Fruit fly (Drosophila melanogaster) whole organism, embryonic: ENCODE data around the gene CG18810.

Source experiments
- Bgb ChIP-seq: fragments of 200-800 bp; sonication (Bioruptor generic); IDR thresholded peaks from 2 replicates; pipeline ENCODE4 v1.3.6; 2022; ENCODE audit warnings: missing biosample characterization, missing genetic modification characterization; ENCODE audit not compliant: partially characterized antibody
- BtbVII ChIP-seq: fragments of 200-800 bp; sonication (Bioruptor generic); optimal IDR thresholded peaks from 3 replicates; lab custom pipeline; 2017; ENCODE audit warnings: missing biosample characterization, mild to moderate bottlenecking, missing genetic modification characterization
- CG10274 ChIP-seq: fragments of 200-800 bp; sonication (Bioruptor generic); optimal IDR thresholded peaks from 3 replicates; lab custom pipeline; 2017; ENCODE audit warnings: missing biosample characterization, mild to moderate bottlenecking, missing genetic modification characterization
- CG10321 ChIP-seq: fragments of 200-800 bp; sonication (Bioruptor generic); IDR thresholded peaks from 2 replicates; pipeline ENCODE4 v1.3.6; 2022; ENCODE audit warnings: missing biosample characterization, missing genetic modification characterization
- CG11085 ChIP-seq: fragments of 200-800 bp; sonication (Bioruptor generic); IDR thresholded peaks from 2 replicates; pipeline ENCODE4 v1.3.6; 2022; ENCODE audit warnings: missing biosample characterization, missing genetic modification characterization
- CG11093 ChIP-seq: fragments of 200-800 bp; sonication (Bioruptor generic); IDR thresholded peaks from 3 replicates; pipeline ENCODE4 v1.3.6; 2022; ENCODE audit warnings: missing biosample characterization, missing genetic modification characterization
- CG12104 ChIP-seq: fragments of 200-800 bp; sonication (Bioruptor generic); optimal IDR thresholded peaks from 3 replicates; lab custom pipeline; 2016; ENCODE audit warnings: missing biosample characterization, missing genetic modification characterization
- CG14710 ChIP-seq: fragments of 200-800 bp; sonication (Bioruptor generic); optimal IDR thresholded peaks from 3 replicates; lab custom pipeline; 2019; ENCODE audit warnings: missing biosample characterization, mild to moderate bottlenecking, missing genetic modification characterization, moderate library complexity
- CG1603 ChIP-seq: fragments of 200-800 bp; sonication (Bioruptor generic); optimal IDR thresholded peaks from 2 replicates; lab custom pipeline; 2019; ENCODE audit warnings: missing biosample characterization, mild to moderate bottlenecking, missing genetic modification characterization, moderate library complexity
- CG1792 ChIP-seq: fragments of 200-800 bp; sonication (Bioruptor generic); optimal IDR thresholded peaks from 2 replicates; lab custom pipeline; 2016; ENCODE audit warnings: missing biosample characterization, missing genetic modification characterization
- CG1832 ChIP-seq: fragments of 200-800 bp; sonication (Bioruptor generic); optimal IDR thresholded peaks from 2 replicates; lab custom pipeline; 2017; ENCODE audit warnings: missing biosample characterization, mild to moderate bottlenecking, missing genetic modification characterization, inconsistent platforms
- CG18476 ChIP-seq: fragments of 200-800 bp; sonication (Bioruptor generic); optimal IDR thresholded peaks from 2 replicates; lab custom pipeline; 2016; ENCODE audit warnings: missing biosample characterization, mild to moderate bottlenecking, missing genetic modification characterization
- CG2889 ChIP-seq: fragments of 200-800 bp; sonication (Bioruptor generic); IDR thresholded peaks from 3 replicates; pipeline ENCODE4 v1.3.6; 2022; ENCODE audit warnings: missing biosample characterization, missing genetic modification characterization
- CG30403 ChIP-seq: fragments of 200-800 bp; sonication (Bioruptor generic); optimal IDR thresholded peaks from 3 replicates; lab custom pipeline; 2016; ENCODE audit warnings: missing biosample characterization, missing genetic modification characterization
- CG3726 ChIP-seq: fragments of 200-800 bp; sonication (Bioruptor generic); IDR thresholded peaks from 3 replicates; pipeline ENCODE4, ENCODE4 v1.3.6; 2022; ENCODE audit warnings: missing biosample characterization, missing genetic modification characterization
- CG7963 ChIP-seq: fragments of 200-800 bp; sonication (Bioruptor generic); IDR thresholded peaks from 3 replicates; pipeline ENCODE4 v1.3.6; 2022; ENCODE audit warnings: missing biosample characterization, missing genetic modification characterization; ENCODE audit not compliant: partially characterized antibody
- CG9817 ChIP-seq: fragments of 200-800 bp; sonication (Bioruptor generic); optimal IDR thresholded peaks from 2 replicates; lab custom pipeline; 2018; ENCODE audit warnings: missing biosample characterization, mild to moderate bottlenecking, missing genetic modification characterization, moderate library complexity
- CoRest ChIP-seq: fragments of 200-800 bp; sonication (Bioruptor generic); optimal IDR thresholded peaks from 3 replicates; lab custom pipeline; 2018; ENCODE audit warnings: missing biosample characterization, mild to moderate bottlenecking, missing genetic modification characterization, moderate library complexity
- Dip3 ChIP-seq: fragments of 200-800 bp; sonication (Bioruptor generic); optimal IDR thresholded peaks from 3 replicates; lab custom pipeline; 2016; ENCODE audit warnings: missing biosample characterization, missing genetic modification characterization
- Doc3 ChIP-seq: fragments of 200-800 bp; sonication (Bioruptor generic); IDR thresholded peaks from 3 replicates; pipeline ENCODE4 v1.3.6; 2022; ENCODE audit warnings: missing biosample characterization, missing genetic modification characterization; ENCODE audit not compliant: partially characterized antibody
- Dp ChIP-seq: fragments of 200-800 bp; sonication (Bioruptor generic); optimal IDR thresholded peaks from 2 replicates; lab custom pipeline; 2018; ENCODE audit warnings: missing biosample characterization, mild to moderate bottlenecking, missing genetic modification characterization, moderate library complexity
- Lhr ChIP-seq: fragments of 200-800 bp; sonication (Bioruptor generic); optimal IDR thresholded peaks from 3 replicates; lab custom pipeline; 2017; ENCODE audit warnings: mild to moderate bottlenecking, missing biosample characterization, missing genetic modification reagents, missing genetic modification characterization
- MESR4 ChIP-seq: fragments of 200-800 bp; sonication (Bioruptor generic); optimal IDR thresholded peaks from 2 replicates; lab custom pipeline; 2018; ENCODE audit warnings: missing biosample characterization, mild to moderate bottlenecking, missing genetic modification characterization, moderate library complexity
- Mad ChIP-seq: fragments of 200-800 bp; sonication (Bioruptor generic); optimal IDR thresholded peaks from 2 replicates; lab custom pipeline; 2016; ENCODE audit warnings: missing biosample characterization, missing genetic modification characterization
- Med ChIP-seq: fragments of 200-800 bp; sonication (Bioruptor generic); peaks from one replicate; lab custom pipeline; 2016; ENCODE audit warnings: missing biosample characterization, missing genetic modification characterization, mild to moderate bottlenecking, inconsistent platforms, moderate library complexity
- NFAT ChIP-seq: fragments of 200-800 bp; sonication (Bioruptor generic); IDR thresholded peaks from 2 replicates; pipeline ENCODE4 v1.3.6; 2022; ENCODE audit warnings: missing biosample characterization, missing genetic modification characterization
- Ptx1 ChIP-seq: fragments of 200-800 bp; sonication (Bioruptor generic); IDR thresholded peaks from 2 replicates; pipeline ENCODE4 v1.3.6; 2022; ENCODE audit warnings: missing biosample characterization, missing genetic modification characterization
- Rx ChIP-seq: fragments of 200-800 bp; sonication (Bioruptor generic); IDR thresholded peaks from 2 replicates; pipeline ENCODE4 v1.3.6; 2022; ENCODE audit warnings: missing biosample characterization, missing genetic modification characterization
- Scr ChIP-seq: fragments of 200-800 bp; sonication (Bioruptor generic); IDR thresholded peaks from 2 replicates; pipeline ENCODE4 v1.3.6; 2022; ENCODE audit warnings: missing biosample characterization, missing genetic modification characterization; ENCODE audit not compliant: partially characterized antibody
- amos ChIP-seq: fragments of 200-800 bp; sonication (Bioruptor generic); IDR thresholded peaks from 2 replicates; pipeline ENCODE4 v1.3.6; 2022; ENCODE audit warnings: missing biosample characterization, missing genetic modification characterization; ENCODE audit not compliant: partially characterized antibody
- bab2 ChIP-seq: fragments of 200-800 bp; sonication (Bioruptor generic); optimal IDR thresholded peaks from 2 replicates; lab custom pipeline; 2016; ENCODE audit warnings: missing biosample characterization, missing genetic modification characterization
- bbx ChIP-seq: fragments of 200-800 bp; sonication (Bioruptor generic); IDR thresholded peaks from 2 replicates; pipeline ENCODE4 v1.3.6; 2022; ENCODE audit warnings: missing biosample characterization, missing genetic modification characterization; ENCODE audit not compliant: partially characterized antibody
- en ChIP-seq: fragments of 200-800 bp; sonication (Bioruptor generic); optimal IDR thresholded peaks from 2 replicates; lab custom pipeline; 2016; ENCODE audit warnings: missing biosample characterization, missing genetic modification characterization
- esg ChIP-seq: fragments of 200-800 bp; sonication (Bioruptor generic); conservative IDR thresholded peaks from 2 replicates; pipeline ENCODE4 v1.3.6; 2022; ENCODE audit warnings: missing biosample characterization, missing genetic modification characterization
- gro ChIP-seq: fragments of 200-800 bp; sonication (Bioruptor generic); optimal IDR thresholded peaks from 2 replicates; lab custom pipeline; 2016; ENCODE audit warnings: missing biosample characterization, missing genetic modification characterization
- knrl ChIP-seq: fragments of 200-800 bp; sonication (Bioruptor generic); IDR thresholded peaks from 3 replicates; pipeline ENCODE4 v1.3.6; 2022; ENCODE audit warnings: missing biosample characterization, missing genetic modification characterization; ENCODE audit not compliant: partially characterized antibody
- mam ChIP-seq: fragments of 200-800 bp; sonication (Bioruptor generic); optimal IDR thresholded peaks from 3 replicates; lab custom pipeline; 2016; ENCODE audit warnings: missing biosample characterization, missing genetic modification characterization
- onecut ChIP-seq: fragments of 200-800 bp; sonication (Bioruptor generic); IDR thresholded peaks from 2 replicates; pipeline ENCODE4 v1.3.6; 2022; ENCODE audit warnings: missing biosample characterization, missing genetic modification characterization
- org-1 ChIP-seq: fragments of 200-800 bp; sonication (Bioruptor generic); optimal IDR thresholded peaks from 2 replicates; lab custom pipeline; 2017; ENCODE audit warnings: missing biosample characterization, missing genetic modification characterization
- prd ChIP-seq, 3 experiments: fragments of >200 bp in 2 of 3; fragments of 200-800 bp in 1 of 3; sonication (Bioruptor generic) in 1 of 3; optimal IDR thresholded peaks in 2 of 3; IDR thresholded peaks in 1 of 3; 2 replicates in 2 of 3; 3 replicates in 1 of 3; pipeline versions ENCODE4 v1.3.6 to Lab custom; 2017 to 2022; ENCODE audit warnings: missing biosample characterization in 1 of 3, missing genetic modification characterization in 1 of 3
- pzg ChIP-seq: fragments of 200-800 bp; sonication (Bioruptor generic); optimal IDR thresholded peaks from 3 replicates; lab custom pipeline; 2018; ENCODE audit warnings: missing biosample characterization, mild to moderate bottlenecking, missing genetic modification characterization, moderate library complexity
- ro ChIP-seq: fragments of 200-800 bp; sonication (Bioruptor generic); IDR thresholded peaks from 2 replicates; pipeline ENCODE4 v1.3.6; 2022; ENCODE audit warnings: missing biosample characterization, missing genetic modification characterization
- row ChIP-seq: fragments of 200-800 bp; sonication (Bioruptor generic); IDR thresholded peaks from 3 replicates; pipeline ENCODE4 v1.3.6; 2022; ENCODE audit warnings: missing biosample characterization, missing genetic modification characterization
- sens ChIP-seq: fragments of 200-800 bp; sonication (Bioruptor generic); peaks from one replicate; lab custom pipeline; 2016; ENCODE audit warnings: missing biosample characterization, missing genetic modification characterization
- shn ChIP-seq: fragments of 200-800 bp; sonication (Bioruptor generic); optimal IDR thresholded peaks from 3 replicates; lab custom pipeline; 2016; ENCODE audit warnings: missing biosample characterization, missing genetic modification characterization
- sna ChIP-seq: fragments of 200-800 bp; sonication (Bioruptor generic); IDR thresholded peaks from 2 replicates; pipeline ENCODE4 v1.3.6; 2022; ENCODE audit warnings: missing biosample characterization, missing genetic modification characterization; ENCODE audit not compliant: partially characterized antibody
- stwl ChIP-seq: fragments of 200-800 bp; sonication (Bioruptor generic); optimal IDR thresholded peaks from 3 replicates; lab custom pipeline; 2018; ENCODE audit warnings: missing biosample characterization, mild to moderate bottlenecking, missing genetic modification characterization, moderate library complexity
- unc-4 ChIP-seq: fragments of 200-800 bp; sonication (Bioruptor generic); IDR thresholded peaks from 2 replicates; pipeline ENCODE4 v1.3.6; 2022; ENCODE audit warnings: missing biosample characterization, missing genetic modification characterization; ENCODE audit not compliant: partially characterized antibody
- usp ChIP-seq: fragments of >200 bp; optimal IDR thresholded peaks from 2 replicates; lab custom pipeline; 2017; ENCODE audit warnings: missing biosample characterization, missing genetic modification characterization

The CG18810 gene

DNA sequence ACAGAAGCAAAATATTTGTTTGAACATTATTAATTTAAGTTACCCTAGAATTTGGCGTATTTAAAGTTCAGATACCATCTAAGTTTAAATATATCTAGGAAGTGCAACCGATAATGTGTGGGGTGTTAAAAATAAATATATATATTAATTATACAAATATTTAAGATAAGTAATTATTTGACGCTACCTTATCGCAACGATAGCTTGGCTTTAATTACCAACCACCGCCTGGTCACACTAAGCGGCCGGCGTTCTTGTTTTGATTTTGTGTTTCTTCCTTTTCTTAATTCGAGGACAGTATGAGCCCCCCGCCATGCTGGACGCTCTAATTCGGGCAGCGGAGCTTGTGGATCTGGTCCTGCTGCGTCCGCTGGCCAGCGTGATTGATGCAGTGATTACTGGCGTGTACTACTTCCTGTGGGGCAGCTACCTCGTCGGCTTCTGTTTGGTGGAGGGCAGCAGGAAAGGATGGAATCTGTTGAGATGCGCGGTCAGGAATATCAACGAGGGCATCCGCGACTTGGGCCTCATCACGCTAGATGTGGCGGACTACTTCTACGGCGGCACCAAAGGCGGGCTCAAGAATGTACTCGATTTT, 33.5 kb downstream of the CG18810 start, which contains the start of gene CG2617 (continued):
- TF ChIP-seq en (GFP tag; lab: Kevin White, UChicago): no peak
- TF ChIP-seq Lhr (GFP tag; lab: Kevin White, UChicago): no peak
- TF ChIP-seq gro (GFP tag; lab: Kevin White, UChicago): no peak
- TF ChIP-seq pzg (GFP tag; lab: Kevin White, UChicago): peak; percentile 18
- TF ChIP-seq CG11085 (GFP tag; lab: Robert Waterston, UW): no peak
- peak; percentile 60 for TF ChIP-seq Scr
- peak; percentile 50; the same call in 2 of the 3 replicates for TF ChIP-seq knrl (GFP tag; lab: Robert Waterston, UW)
- peak; percentile 16 for TF ChIP-seq stwl (tag; lab: Kevin White, UChicago)
- TF ChIP-seq CG1792: no peak
- peak; percentile 33 for TF ChIP-seq CoRest (tag; lab: Kevin White, UChicago)
- no peak for TF ChIP-seq onecut (GFP tag; lab: Robert Waterston, UW)
- 0 out of 3 replicates have a peak, but pooled peaks have one; percentile 10 for TF ChIP-seq Doc3 (GFP tag; lab: Robert Waterston, UW)
- no peak for TF ChIP-seq CG1832 (GFP tag; lab: Kevin White, UChicago)
- TF ChIP-seq row (GFP tag; lab: Robert Waterston, UW): no peak
- TF ChIP-seq CG2889 (GFP tag; lab: Robert Waterston, UW): no peak
- peak; percentile 1 for TF ChIP-seq CG12104 (GFP tag; lab: Kevin White, UChicago)
- TF ChIP-seq CG10274 (GFP tag; lab: Kevin White, UChicago): no peak
- peak; percentile 55 for TF ChIP-seq Med
- peak; percentile 44 for TF ChIP-seq Dp
- TF ChIP-seq CG11093 (GFP tag; lab: Robert Waterston, UW): no peak
- 0 out of 2 replicates have a peak, but pooled peaks have one; percentile 2 for TF ChIP-seq Ptx1 (GFP tag; lab: Robert Waterston, UW)
- TF ChIP-seq amos (GFP tag; lab: Robert Waterston, UW): peak; percentile 37; the same call in 1 of the 2 replicates
- TF ChIP-seq unc-4 (GFP tag; lab: Robert Waterston, UW): peak; percentile 44
- no peak for TF ChIP-seq CG9817 (tag; lab: Kevin White, UChicago)
- TF ChIP-seq shn: no peak
- no peak for TF ChIP-seq org-1 (GFP tag; lab: Kevin White, UChicago)
- no peak for TF ChIP-seq CG10321 (GFP tag; lab: Robert Waterston, UW)
- no peak for TF ChIP-seq CG3726
- TF ChIP-seq bab2 (GFP tag; lab: Kevin White, UChicago): no peak
- TF ChIP-seq CG14710: no peak
- TF ChIP-seq BtbVII (GFP tag; lab: Kevin White, UChicago): no peak
- TF ChIP-seq CG1603 (tag; lab: Kevin White, UChicago): peak; percentile 65
- TF ChIP-seq Dip3 (GFP tag; lab: Kevin White, UChicago): no peak
- TF ChIP-seq usp (GFP tag; lab: Kevin White, UChicago): no peak
- TF ChIP-seq NFAT: no peak
- 0 out of 2 replicates have a peak, but pooled peaks have one; percentile 2 for TF ChIP-seq esg (GFP tag; lab: Robert Waterston, UW)
- TF ChIP-seq ro (GFP tag; lab: Robert Waterston, UW): no peak
- TF ChIP-seq Mad (GFP tag; lab: Kevin White, UChicago): no peak
- 0 out of 3 replicates have a peak, but pooled peaks have one; percentile 20 for TF ChIP-seq CG7963 (GFP tag; lab: Robert Waterston, UW)
- TF ChIP-seq mam (GFP tag; lab: Kevin White, UChicago): no peak
- no peak for TF ChIP-seq CG18476 (GFP tag; lab: Kevin White, UChicago)
- no peak for TF ChIP-seq sna (GFP tag; lab: Robert Waterston, UW)
- peak; percentile 18 for TF ChIP-seq MESR4 (GFP tag; lab: Kevin White, UChicago)
- no peak for TF ChIP-seq CG30403 (GFP tag; lab: Kevin White, UChicago)
- TF ChIP-seq bbx (GFP tag; lab: Robert Waterston, UW): peak; percentile 21; the same call in 1 of the 2 replicates
- 0 out of 2 replicates have a peak, but pooled peaks have one; percentile 42 for TF ChIP-seq Bgb
- no peak for TF ChIP-seq sens (GFP tag; lab: Kevin White, UChicago)
- TF ChIP-seq Rx: no peak
- TF ChIP-seq prd (optimal IDR thresholded peaks at IDR 0.05; lab: Kevin White, UChicago): no peak
- TF ChIP-seq prd (GFP tag; IDR thresholded peaks at IDR 0.05; lab: Robert Waterston, UW): no peak
